Worm (Caenorhabditis elegans) whole organism, young adult: Measurements from ENCODE around the gene gmn-1.

Experiments used
- B0336.3 ChIP-seq: fragments of 200-800 bp; sonication (Bioruptor generic); IDR thresholded peaks from 2 replicates; pipeline ENCODE4 v1.3.6; 2022; ENCODE audit warnings: missing genetic modification characterization, missing compliant biosample characterization
- C06A6.2 ChIP-seq: fragments of 200-800 bp; sonication (Bioruptor generic); conservative IDR thresholded peaks from 2 replicates; pipeline ENCODE4 v1.3.6; 2022; ENCODE audit warnings: missing genetic modification characterization, missing compliant biosample characterization
- D2030.7 ChIP-seq: fragments of 200-800 bp; sonication (Bioruptor generic); IDR thresholded peaks from 2 replicates; pipeline ENCODE4 v1.3.6; 2022; ENCODE audit warnings: missing genetic modification reagents, missing genetic modification characterization, missing compliant biosample characterization
- F33H1.4 ChIP-seq: fragments of 200-800 bp; sonication (Bioruptor generic); IDR thresholded peaks from 2 replicates; pipeline ENCODE4 v1.3.6; 2022; ENCODE audit warnings: missing genetic modification reagents, missing genetic modification characterization, missing compliant biosample characterization
- F39B2.1 ChIP-seq: fragments of 200-800 bp; sonication (Bioruptor generic); IDR thresholded peaks from 2 replicates; pipeline ENCODE4 v1.3.6; 2022; ENCODE audit warnings: missing genetic modification reagents, missing genetic modification characterization, missing compliant biosample characterization
- F52B5.7 ChIP-seq: sonication (generic microtip); optimal IDR thresholded peaks from 2 replicates; lab custom pipeline; 2016; ENCODE audit warnings: mild to moderate bottlenecking, missing genetic modification characterization, missing compliant biosample characterization
- F55B11.4 ChIP-seq: sonication (generic microtip); optimal IDR thresholded peaks from 2 replicates; lab custom pipeline; 2016; ENCODE audit warnings: missing compliant biosample characterization, missing genetic modification characterization, borderline replicate concordance; ENCODE audit not compliant: insufficient read depth
- Y56A3A.18 ChIP-seq: fragments of 200-800 bp; sonication (Bioruptor generic); IDR thresholded peaks from 2 replicates; pipeline ENCODE4 v1.3.6; 2022; ENCODE audit warnings: missing genetic modification reagents, missing genetic modification characterization, missing compliant biosample characterization
- Y67H2A.10 ChIP-seq: fragments of 200-800 bp; sonication (Bioruptor generic); conservative IDR thresholded peaks from 2 replicates; pipeline ENCODE4 v1.3.6; 2022; ENCODE audit warnings: missing genetic modification reagents, missing genetic modification characterization, missing compliant biosample characterization
- Y79H2A.3 ChIP-seq: fragments of 200-800 bp; sonication (Bioruptor generic); conservative IDR thresholded peaks from 2 replicates; pipeline ENCODE4 v1.3.6; 2022; ENCODE audit warnings: missing genetic modification reagents, missing genetic modification characterization, missing compliant biosample characterization
- aptf-3 ChIP-seq: fragments of 200-800 bp; sonication (Bioruptor generic); IDR thresholded peaks from 2 replicates; pipeline ENCODE4 v1.3.6; 2022; ENCODE audit warnings: missing genetic modification characterization, missing compliant biosample characterization
- attf-6 ChIP-seq: fragments of 200-800 bp; sonication (Bioruptor generic); IDR thresholded peaks from 2 replicates; pipeline ENCODE4 v1.3.6; 2022; ENCODE audit warnings: missing genetic modification reagents, missing genetic modification characterization, missing compliant biosample characterization
- bed-1 ChIP-seq: fragments of 200-800 bp; sonication (Bioruptor generic); IDR thresholded peaks from 2 replicates; pipeline ENCODE4 v1.3.6; 2022; ENCODE audit warnings: missing genetic modification reagents, missing genetic modification characterization, missing compliant biosample characterization
- bed-2 ChIP-seq: fragments of 200-800 bp; sonication (Bioruptor generic); IDR thresholded peaks from 2 replicates; pipeline ENCODE4 v1.3.6; 2022; ENCODE audit warnings: missing genetic modification reagents, missing genetic modification characterization, missing compliant biosample characterization
- ceh-100 ChIP-seq: fragments of 200-800 bp; sonication (Bioruptor generic); IDR thresholded peaks from 2 replicates; pipeline ENCODE4 v1.3.6; 2022; ENCODE audit warnings: missing genetic modification reagents, missing genetic modification characterization, missing compliant biosample characterization
- ceh-27 ChIP-seq: fragments of 200-800 bp; sonication (Bioruptor generic); optimal IDR thresholded peaks from 2 replicates; lab custom pipeline; 2018; ENCODE audit warnings: mild to moderate bottlenecking, missing genetic modification characterization, moderate library complexity, missing compliant biosample characterization
- ceh-40 ChIP-seq: fragments of 200-800 bp; sonication (Bioruptor generic); IDR thresholded peaks from 2 replicates; pipeline ENCODE4 v1.3.6; 2022; ENCODE audit warnings: missing genetic modification characterization, missing compliant biosample characterization
- ceh-79 ChIP-seq: sonication (generic microtip); optimal IDR thresholded peaks from 2 replicates; lab custom pipeline; 2017; ENCODE audit warnings: mild to moderate bottlenecking, missing genetic modification characterization, missing compliant biosample characterization
- die-1 ChIP-seq: sonication (generic microtip); optimal IDR thresholded peaks from 2 replicates; lab custom pipeline; 2016; ENCODE audit warnings: missing genotype, mild to moderate bottlenecking, missing genetic modification characterization, missing compliant biosample characterization
- dox-1 ChIP-seq: fragments of 200-800 bp; sonication (Bioruptor generic); IDR thresholded peaks from 2 replicates; pipeline ENCODE4 v1.3.6; 2022; ENCODE audit warnings: missing genetic modification reagents, missing genetic modification characterization, missing compliant biosample characterization
- efl-1 ChIP-seq: fragments of 150-350 bp; optimal IDR thresholded peaks from 2 replicates; lab custom pipeline; 2014; ENCODE audit warnings: missing biosample characterization, missing genetic modification reagents, missing genetic modification characterization
- ekl-4 ChIP-seq: fragments of 200-800 bp; sonication (Bioruptor generic); IDR thresholded peaks from 2 replicates; pipeline ENCODE4 v1.3.6; 2022; ENCODE audit warnings: missing genetic modification reagents, missing genetic modification characterization, missing compliant biosample characterization
- hmg-1.2 ChIP-seq: fragments of 200-800 bp; sonication (Bioruptor generic); IDR thresholded peaks from 2 replicates; pipeline ENCODE4 v1.3.6; 2022; ENCODE audit warnings: missing genetic modification reagents, missing genetic modification characterization, missing compliant biosample characterization
- let-607 ChIP-seq, 2 experiments: fragments of 200-800 bp in 1 of 2; sonication (Bioruptor generic) in 1 of 2; sonication (generic microtip) in 1 of 2; optimal IDR thresholded peaks; 2 replicates each; lab custom pipeline; 2016 to 2018; ENCODE audit warnings: mild to moderate bottlenecking in 2 of 2, missing compliant biosample characterization in 2 of 2, missing genetic modification characterization in 2 of 2, moderate library complexity in 2 of 2, missing genotype in 1 of 2
- lin-26 ChIP-seq: fragments of 200-800 bp; sonication (Bioruptor generic); IDR thresholded peaks from 2 replicates; pipeline ENCODE4 v1.3.6; 2022; ENCODE audit warnings: missing genetic modification reagents, missing genetic modification characterization, missing compliant biosample characterization
- lin-35 ChIP-seq, 3 experiments: fragments of 150-350 bp in 2 of 3; sonication (generic microtip) in 1 of 3; optimal IDR thresholded peaks; 2 replicates each; lab custom pipeline; 2014 to 2018; ENCODE audit warnings: missing biosample characterization in 3 of 3, missing genetic modification characterization in 3 of 3, missing genetic modification reagents in 3 of 3
- lir-1 ChIP-seq: fragments of 200-800 bp; sonication (Bioruptor generic); conservative IDR thresholded peaks from 2 replicates; pipeline ENCODE4 v1.3.6; 2022; ENCODE audit warnings: missing genetic modification reagents, missing genetic modification characterization, missing compliant biosample characterization
- lsl-1 ChIP-seq: fragments of 200-800 bp; sonication (Bioruptor generic); optimal IDR thresholded peaks from 2 replicates; lab custom pipeline; 2018; ENCODE audit warnings: mild to moderate bottlenecking, missing genetic modification characterization, moderate library complexity, missing compliant biosample characterization
- madf-3 ChIP-seq: fragments of 200-800 bp; sonication (Bioruptor generic); IDR thresholded peaks from 2 replicates; pipeline ENCODE4 v1.3.6; 2022; ENCODE audit warnings: missing genetic modification reagents, missing genetic modification characterization, missing compliant biosample characterization
- madf-8 ChIP-seq: fragments of 200-800 bp; sonication (Bioruptor generic); conservative IDR thresholded peaks from 2 replicates; pipeline ENCODE4 v1.3.6; 2022; ENCODE audit warnings: missing genetic modification reagents, missing genetic modification characterization, missing compliant biosample characterization
- nfyb-1 ChIP-seq: fragments of 200-800 bp; sonication (Bioruptor generic); IDR thresholded peaks from 2 replicates; pipeline ENCODE4 v1.3.6; 2022; ENCODE audit warnings: missing genetic modification reagents, missing genetic modification characterization, missing compliant biosample characterization
- nhr-120 ChIP-seq: fragments of 200-800 bp; sonication (Bioruptor generic); IDR thresholded peaks from 2 replicates; pipeline ENCODE4 v1.3.6; 2022; ENCODE audit warnings: missing genetic modification characterization, missing compliant biosample characterization
- nhr-179 ChIP-seq: sonication (generic microtip); optimal IDR thresholded peaks from 2 replicates; lab custom pipeline; 2016; ENCODE audit warnings: mild to moderate bottlenecking, missing genetic modification characterization, missing compliant biosample characterization
- nhr-80 ChIP-seq: sonication (generic microtip); optimal IDR thresholded peaks from 2 replicates; lab custom pipeline; 2016; ENCODE audit warnings: missing genetic modification characterization, missing compliant biosample characterization
- pha-4 ChIP-seq: fragments of 150-350 bp; sonication (generic microtip); optimal IDR thresholded peaks from 2 replicates; lab custom pipeline; 2014; ENCODE audit warnings: missing biosample characterization, missing genetic modification reagents, missing genetic modification characterization
- rec-8 ChIP-seq, 2 experiments: sonication (generic microtip); optimal IDR thresholded peaks; 2 replicates each; lab custom pipeline; 2016; ENCODE audit warnings: mild to moderate bottlenecking in 2 of 2, missing genetic modification characterization in 2 of 2, missing genetic modification reagents in 2 of 2, missing genotype in 2 of 2, missing biosample characterization in 1 of 2, missing compliant biosample characterization in 1 of 2, moderate library complexity in 1 of 2
- sdz-38 ChIP-seq: sonication (generic microtip); optimal IDR thresholded peaks from 2 replicates; lab custom pipeline; 2016; ENCODE audit warnings: missing genotype, missing genetic modification characterization, missing compliant biosample characterization
- snpc-4 ChIP-seq, 5 experiments: fragments of 150-350 bp in 1 of 5; sonication (generic microtip) in 4 of 5; optimal IDR thresholded peaks; 2 replicates each; lab custom pipeline; 2014 to 2018; ENCODE audit warnings: missing genetic modification characterization in 5 of 5, missing biosample characterization in 3 of 5, antibody characterized with exemption in 2 of 5, mild to moderate bottlenecking in 2 of 5, missing compliant biosample characterization in 2 of 5, missing genotype in 2 of 5, moderate library complexity in 2 of 5, missing genetic modification reagents in 1 of 5
- tbp1 ChIP-seq: fragments of 200-800 bp; sonication (Bioruptor generic); optimal IDR thresholded peaks from 2 replicates; lab custom pipeline; 2018; ENCODE audit warnings: mild to moderate bottlenecking, missing genetic modification characterization, missing compliant biosample characterization
- tbx-9 ChIP-seq: sonication (generic microtip); optimal IDR thresholded peaks from 2 replicates; lab custom pipeline; 2016; ENCODE audit warnings: borderline replicate concordance, missing genetic modification characterization, inconsistent platforms, missing compliant biosample characterization
- unc-130 ChIP-seq: sonication (generic microtip); optimal IDR thresholded peaks from 2 replicates; lab custom pipeline; 2016; ENCODE audit warnings: missing genetic modification reagents, missing genetic modification characterization, missing compliant biosample characterization
- zim-3 ChIP-seq: sonication (generic microtip); optimal IDR thresholded peaks from 2 replicates; lab custom pipeline; 2017; ENCODE audit warnings: mild to moderate bottlenecking, missing genetic modification characterization, moderate library complexity, missing compliant biosample characterization
- ztf-22 ChIP-seq: fragments of 200-800 bp; sonication (Bioruptor generic); optimal IDR thresholded peaks from 2 replicates; lab custom pipeline; 2018; ENCODE audit warnings: mild to moderate bottlenecking, missing genetic modification characterization, moderate library complexity, missing compliant biosample characterization
- ztf-26 ChIP-seq: sonication (generic microtip); optimal IDR thresholded peaks from 2 replicates; lab custom pipeline; 2017; ENCODE audit warnings: missing genetic modification characterization, missing compliant biosample characterization

gmn-1 gene

ce11 chrIII:12251178-12251577 is 26.0 kb upstream of the gmn-1 start:
- TF ChIP-seq efl-1 (GFP tag; lab: Kevin White, UChicago) = peak; percentile 15
- TF ChIP-seq lsl-1 (GFP tag; lab: Kevin White, UChicago) = no peak
- no peak for TF ChIP-seq bed-1 (GFP tag; lab: Robert Waterston, UW)
- TF ChIP-seq unc-130 (GFP tag; lab: Kevin White, UChicago) = no peak
- no peak for TF ChIP-seq ceh-27 (GFP tag; lab: Kevin White, UChicago)
- no peak for TF ChIP-seq ztf-26 (tag; lab: Kevin White, UChicago)
- TF ChIP-seq lin-35 (GFP tag; optimal IDR thresholded peaks at IDR 0.05; lab: Kevin White, UChicago) = no peak

ce11 chrIII:12250114-12250792 is 25.1 kb upstream of the gmn-1 start, which contains the start of the genes tim-1 and Y75B8A.23:
TSS of gene tim-1 (minus strand) at chrIII:12250164.
TSS of gene Y75B8A.23 (plus strand) at chrIII:12250660.
- TF ChIP-seq Y56A3A.18 (GFP tag; lab: Robert Waterston, UW) (peak; percentile 93), sdz-38 (tag; lab: Kevin White, UChicago) (peak; percentile 30), die-1 (tag; lab: Kevin White, UChicago) (peak; percentile 77), rec-8 (tag; optimal IDR thresholded peaks at IDR 0.05; lab: Kevin White, UChicago) (peak; percentile 7 to 56), zim-3 (peak; percentile 59), lsl-1 (GFP tag; lab: Kevin White, UChicago) (peak; percentile 84), F55B11.4 (tag; lab: Kevin White, UChicago) (no peak), F33H1.4 (GFP tag; lab: Robert Waterston, UW) (peak; percentile 80), lin-35 (GFP tag; optimal IDR thresholded peaks at IDR 0.05; lab: Kevin White, UChicago) (peak; percentile 2 to 95 (median 73)), snpc-4 (GFP tag; optimal IDR thresholded peaks at IDR 0.05; lab: Kevin White, UChicago) (peak; percentile 99), snpc-4 (tag; optimal IDR thresholded peaks at IDR 0.05; lab: Kevin White, UChicago) (peak; percentile 100), madf-3 (GFP tag; lab: Robert Waterston, UW) (peak; percentile 89), bed-2 (GFP tag; lab: Robert Waterston, UW) (peak; percentile 61; the same call in 1 of the 2 replicates), aptf-3 (GFP tag; lab: Robert Waterston, UW) (0 out of 2 replicates have a peak, but pooled peaks have one; percentile 10), C06A6.2 (GFP tag; lab: Robert Waterston, UW) (peak; percentile 81), Y67H2A.10 (GFP tag; lab: Robert Waterston, UW) (no peak), nfyb-1 (GFP tag; lab: Robert Waterston, UW) (peak; percentile 98), madf-8 (GFP tag; lab: Robert Waterston, UW) (peak; percentile 79), F52B5.7 (peak; percentile 86), dox-1 (GFP tag; lab: Robert Waterston, UW) (peak; percentile 97), lir-1 (GFP tag; lab: Robert Waterston, UW) (peak; percentile 86), ceh-40 (peak; percentile 67; the same call in 1 of the 2 replicates), ceh-79 (tag; lab: Kevin White, UChicago) (peak; percentile 45), F39B2.1 (GFP tag; lab: Robert Waterston, UW) (peak; percentile 72; the same call in 1 of the 2 replicates), bed-1 (GFP tag; lab: Robert Waterston, UW) (no peak), Y79H2A.3 (no peak; the same call in 1 of the 2 replicates), attf-6 (GFP tag; lab: Robert Waterston, UW) (peak; percentile 99), tbp1 (GFP tag; lab: Kevin White, UChicago) (peak; percentile 84), ceh-100 (GFP tag; lab: Robert Waterston, UW) (peak; percentile 89), ekl-4 (GFP tag; lab: Robert Waterston, UW) (peak; percentile 95), nhr-80 (tag; lab: Kevin White, UChicago) (peak; percentile 51), pha-4 (tag; lab: Kevin White, UChicago) (no peak), let-607 (tag; optimal IDR thresholded peaks at IDR 0.05; lab: Kevin White, UChicago) (peak; percentile 68 to 84), hmg-1.2 (GFP tag; lab: Robert Waterston, UW) (peak; percentile 98), nhr-120 (no peak), B0336.3 (peak; percentile 95), nhr-179 (tag; lab: Kevin White, UChicago) (peak; percentile 27), D2030.7 (GFP tag; lab: Robert Waterston, UW) (peak; percentile 100), ztf-22 (peak; percentile 53), lin-26 (GFP tag; lab: Robert Waterston, UW) (peak; percentile 78; the same call in 1 of the 2 replicates), ceh-27 (GFP tag; lab: Kevin White, UChicago) (peak; percentile 94), tbx-9 (no peak)
